Worm (Caenorhabditis elegans): ENCODE measurements around the gene W03G1.2.

Gene W03G1.2

DNA sequence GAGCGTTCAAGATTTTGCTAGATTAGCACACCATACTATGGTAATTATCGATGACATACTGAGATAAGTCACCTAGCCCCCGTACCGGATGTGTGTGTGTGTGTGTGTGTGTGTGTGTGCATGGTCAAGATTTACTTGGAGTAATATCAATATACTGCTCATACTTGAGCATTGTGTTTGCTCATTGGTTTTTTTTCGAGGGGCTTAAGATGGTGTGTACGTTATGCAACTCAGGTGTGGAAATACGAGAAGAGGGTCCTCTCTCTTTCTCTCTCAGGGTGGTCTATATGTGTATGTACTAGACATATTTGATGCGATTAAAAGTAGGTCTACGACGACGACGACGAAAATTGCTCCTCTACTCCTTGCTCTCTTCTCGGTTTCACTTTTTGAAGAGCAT, 35.9 kb downstream of the W03G1.2 start:
- TF ChIP-seq ces-1 (GFP tag; optimal IDR thresholded peaks at IDR 0.05) (peak; percentile 13), nhr-2 (tag; optimal IDR thresholded peaks at IDR 0.05) (peak; percentile 66), elt-3 (tag; optimal IDR thresholded peaks at IDR 0.05) (no peak), mep-1 (tag; optimal IDR thresholded peaks at IDR 0.05) (no peak)

DNA sequence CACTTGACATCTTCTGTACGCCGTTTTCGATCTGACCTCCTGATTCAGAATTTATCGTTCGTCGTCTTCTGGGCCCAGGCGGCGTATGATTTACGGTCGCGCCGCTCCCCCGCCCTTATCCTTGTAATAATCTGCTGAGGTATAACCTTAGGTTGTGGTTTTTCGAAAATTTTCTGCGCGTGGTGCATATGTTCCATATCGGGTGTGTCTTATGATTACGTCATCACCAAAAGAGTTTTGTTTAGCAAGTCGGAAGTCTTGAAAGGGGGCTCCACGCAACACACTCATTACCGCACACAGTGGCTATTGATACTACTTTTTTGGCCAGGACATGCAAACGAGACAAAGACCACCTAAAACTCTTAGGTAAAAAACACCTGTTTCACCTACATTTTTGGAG, 36.3 kb downstream of the W03G1.2 start:
- TF ChIP-seq cnd-1 (tag; optimal IDR thresholded peaks at IDR 0.05) (no peak), hlh-1 (tag; optimal IDR thresholded peaks at IDR 0.05) (no peak), bed-3 (GFP tag; optimal IDR thresholded peaks at IDR 0.05) (no peak), sptf-1 (tag; optimal IDR thresholded peaks at IDR 0.05) (no peak), unc-120 (tag; optimal IDR thresholded peaks at IDR 0.05; ENCODE audit: poor library complexity, severe bottlenecking) (no peak), ceh-39 (tag; optimal IDR thresholded peaks at IDR 0.05) (no peak), zip-8 (tag; optimal IDR thresholded peaks at IDR 0.05) (peak; percentile 91), elt-3 (tag; optimal IDR thresholded peaks at IDR 0.05) (no peak), snpc-4 (tag; optimal IDR thresholded peaks at IDR 0.05) (no peak), drap-1 (GFP tag; optimal IDR thresholded peaks at IDR 0.05) (no peak), ceh-43 (GFP tag; optimal IDR thresholded peaks at IDR 0.05) (no peak), unc-62 (GFP tag; optimal IDR thresholded peaks at IDR 0.05) (no peak), lin-13 (tag; optimal IDR thresholded peaks at IDR 0.05) (no peak), ceh-83 (GFP tag; optimal IDR thresholded peaks at IDR 0.05) (peak; percentile 7), M03D4.4 (tag; optimal IDR thresholded peaks at IDR 0.05) (no peak)

DNA sequence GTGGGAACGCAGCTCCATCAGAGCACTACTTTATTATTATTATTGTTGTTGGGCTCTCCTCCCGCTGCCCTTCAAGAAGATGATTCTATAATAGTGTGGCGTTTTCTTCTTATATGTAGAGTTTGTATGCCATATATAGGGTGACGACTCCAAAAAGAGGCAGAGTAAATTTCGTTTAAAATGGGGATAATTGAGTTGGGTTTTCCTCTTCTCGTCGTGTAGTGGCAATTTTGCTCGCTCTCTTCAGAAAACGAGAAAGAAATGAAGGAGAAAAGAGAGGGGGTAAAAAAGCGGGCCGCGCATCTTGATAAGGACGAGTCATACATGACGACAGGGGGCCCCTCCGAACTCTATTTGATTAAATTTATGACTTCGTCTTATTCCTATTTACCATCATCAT, 39.0 kb downstream of the W03G1.2 start:
- peak; percentile 97 for TF ChIP-seq ces-1 (GFP tag; optimal IDR thresholded peaks at IDR 0.05)
- TF ChIP-seq nhr-28 (tag; optimal IDR thresholded peaks at IDR 0.05): no peak
- no peak for TF ChIP-seq elt-1 (tag; optimal IDR thresholded peaks at IDR 0.05; ENCODE audit: borderline replicate concordance, insufficient read depth)
- no peak for TF ChIP-seq drap-1 (GFP tag; optimal IDR thresholded peaks at IDR 0.05)

DNA sequence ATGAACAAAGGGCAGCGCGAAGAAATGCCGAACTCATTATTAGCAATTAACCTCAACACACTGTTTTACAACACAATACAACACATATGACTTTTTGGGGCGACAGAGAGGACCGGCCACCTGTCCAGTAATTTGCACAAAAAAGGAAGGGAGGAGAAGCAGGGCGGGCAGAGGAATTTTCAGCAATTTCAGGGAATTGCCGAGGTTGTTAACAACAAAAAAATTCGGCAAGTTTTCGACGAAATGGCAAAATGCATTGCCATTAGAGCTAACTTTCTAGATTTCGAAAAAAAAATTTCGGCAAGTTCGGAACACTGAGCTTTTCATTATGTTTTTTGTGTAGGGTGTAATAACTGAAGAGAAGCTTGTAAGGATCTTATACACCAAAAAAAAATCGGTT, 39.5 kb downstream of the W03G1.2 start:
- TF ChIP-seq lsy-2 (tag; optimal IDR thresholded peaks at IDR 0.05) (no peak), bed-3 (GFP tag; optimal IDR thresholded peaks at IDR 0.05) (no peak), unc-39 (tag; optimal IDR thresholded peaks at IDR 0.05) (no peak), unc-120 (tag; optimal IDR thresholded peaks at IDR 0.05; ENCODE audit: poor library complexity, severe bottlenecking) (no peak), unc-62 (GFP tag; optimal IDR thresholded peaks at IDR 0.05) (no peak), ham-2 (GFP tag; optimal IDR thresholded peaks at IDR 0.05) (no peak), ztf-11 (tag; optimal IDR thresholded peaks at IDR 0.05) (no peak), nhr-76 (tag; optimal IDR thresholded peaks at IDR 0.05) (no peak), mls-2 (tag; optimal IDR thresholded peaks at IDR 0.05) (no peak), elt-3 (tag; optimal IDR thresholded peaks at IDR 0.05) (no peak), ceh-83 (GFP tag; optimal IDR thresholded peaks at IDR 0.05) (no peak)

DNA sequence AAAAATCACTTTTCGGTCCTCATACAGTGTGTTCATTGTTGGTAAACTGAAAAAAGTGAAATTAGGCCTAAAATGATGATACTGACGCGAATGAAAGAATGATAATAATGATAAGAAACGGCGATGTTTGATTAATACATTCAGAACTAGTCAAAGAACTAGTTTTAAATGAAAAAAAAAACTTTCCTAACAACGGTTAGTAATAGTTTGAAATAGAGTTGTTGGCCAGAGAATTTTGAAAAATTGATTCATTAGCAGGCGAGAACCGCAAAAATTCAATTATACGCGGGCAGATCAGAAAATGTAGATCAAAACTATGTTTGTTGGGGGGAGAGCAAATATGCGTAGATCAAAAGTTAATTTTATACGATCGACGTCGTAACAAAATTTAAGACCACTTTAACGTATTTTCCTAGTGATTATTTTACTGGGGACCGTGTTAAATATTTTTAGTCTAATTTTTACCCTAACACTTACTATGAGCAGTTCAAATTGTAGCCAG, 46.4 kb downstream of the W03G1.2 start, which contains the start of gene F56A11.5:
Gene F56A11.5 (minus strand): TSS at position 51 of the 502 bp plus-strand sequence.
- TF ChIP-seq blmp-1 (tag; optimal IDR thresholded peaks at IDR 0.05) (no peak), nhr-2 (tag; optimal IDR thresholded peaks at IDR 0.05) (no peak), flh-1 (GFP tag; optimal IDR thresholded peaks at IDR 0.05) (no peak), ceh-83 (GFP tag; optimal IDR thresholded peaks at IDR 0.05) (no peak), pha-4 (tag; optimal IDR thresholded peaks at IDR 0.05) (no peak), sptf-1 (tag; optimal IDR thresholded peaks at IDR 0.05) (no peak), unc-62 (GFP tag; optimal IDR thresholded peaks at IDR 0.05) (no peak), nhr-12 (tag; optimal IDR thresholded peaks at IDR 0.05) (no peak), elt-3 (tag; optimal IDR thresholded peaks at IDR 0.05) (no peak), lsy-2 (tag; optimal IDR thresholded peaks at IDR 0.05) (no peak), ham-2 (GFP tag; optimal IDR thresholded peaks at IDR 0.05) (no peak), mep-1 (tag; optimal IDR thresholded peaks at IDR 0.05) (no peak), elt-1 (tag; optimal IDR thresholded peaks at IDR 0.05; ENCODE audit: borderline replicate concordance, insufficient read depth) (no peak)

DNA sequence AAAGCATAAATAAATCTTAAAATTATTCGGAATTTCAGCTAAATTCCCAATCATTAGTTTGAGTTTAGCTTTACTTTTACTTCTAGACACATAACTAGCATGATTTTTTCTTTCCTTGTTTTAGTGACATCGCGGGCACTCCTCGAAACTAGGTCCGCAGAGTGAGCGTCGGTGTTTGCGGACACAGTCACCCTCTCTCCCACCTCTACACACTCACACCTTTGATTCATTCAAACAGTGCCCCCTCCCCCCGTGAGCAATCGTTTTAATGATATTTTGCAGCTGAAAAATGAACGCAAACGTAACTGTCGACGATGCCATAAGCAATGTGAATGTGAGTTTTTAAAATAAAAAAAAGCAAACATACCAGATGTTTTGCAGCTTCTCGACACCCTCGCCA, 48.0 kb downstream of the W03G1.2 start, which contains the start of gene gex-2:
Gene gex-2 (plus strand): TSS at position 283 of the 400 bp plus-strand sequence.
- no peak for TF ChIP-seq nhr-28 (tag; optimal IDR thresholded peaks at IDR 0.05)

Data from whole organism, mixed stage, embryonic.